Worm (Caenorhabditis elegans): ENCODE measurements around the gene dmsr-14.
A peak's percentile ranks its signal among the peaks of the same experiment; 100 is the strongest.

The dmsr-14 gene

ce11 chrV:6778457-6778856 is 38.6 kb downstream of the dmsr-14 start:
- no peak for TF ChIP-seq tbx-2 (tag; optimal IDR thresholded peaks at IDR 0.05)
- TF ChIP-seq jun-1 (tag; optimal IDR thresholded peaks at IDR 0.05), result no peak
- peak; percentile 36 for TF ChIP-seq nhr-11 (tag; optimal IDR thresholded peaks at IDR 0.05)
- peak; percentile 67 for TF ChIP-seq fkh-8 (tag; optimal IDR thresholded peaks at IDR 0.05)
- no peak for TF ChIP-seq zip-4 (GFP tag; optimal IDR thresholded peaks at IDR 0.05)
- peak; percentile 89 for TF ChIP-seq hlh-4 (tag; optimal IDR thresholded peaks at IDR 0.05)
- TF ChIP-seq alr-1 (tag; optimal IDR thresholded peaks at IDR 0.05; ENCODE audit: borderline replicate concordance), result no peak
- TF ChIP-seq nhr-47 (tag; optimal IDR thresholded peaks at IDR 0.05), result peak; percentile 15
- peak; percentile 59 for TF ChIP-seq nhr-71 (tag; optimal IDR thresholded peaks at IDR 0.05)

- TF ChIP-seq sup-37 (GFP tag; optimal IDR thresholded peaks at IDR 0.05) (no peak), nhr-90 (tag; optimal IDR thresholded peaks at IDR 0.05; ENCODE audit: poor library complexity) (no peak), nhr-47 (tag; optimal IDR thresholded peaks at IDR 0.05) (peak; percentile 30), jun-1 (tag; optimal IDR thresholded peaks at IDR 0.05) (no peak), rnt-1 (tag; optimal IDR thresholded peaks at IDR 0.05) (no peak), mdl-1 (tag; optimal IDR thresholded peaks at IDR 0.05) (no peak), pax-3 (tag; optimal IDR thresholded peaks at IDR 0.05) (no peak), unc-30 (tag; optimal IDR thresholded peaks at IDR 0.05) (no peak), nhr-84 (tag; optimal IDR thresholded peaks at IDR 0.05) (no peak), nhr-71 (tag; optimal IDR thresholded peaks at IDR 0.05) (peak; percentile 17), tbx-2 (tag; optimal IDR thresholded peaks at IDR 0.05) (no peak), fkh-8 (tag; optimal IDR thresholded peaks at IDR 0.05) (peak; percentile 49), ceh-88 (GFP tag; IDR thresholded peaks at IDR 0.05) (no peak), isw-1 (GFP tag; IDR thresholded peaks at IDR 0.05) (no peak)
These were observed 41.4 kb downstream of the dmsr-14 start, which contains the start of gene srh-28 for ce11 chrV:6775708-6776107. TSS of gene srh-28 (minus strand) at chrV:6775808.

- no peak for TF ChIP-seq efl-1 (optimal IDR thresholded peaks at IDR 0.05)
- no peak for TF ChIP-seq efl-1 (GFP tag; optimal IDR thresholded peaks at IDR 0.05 in 1 of 2)
- no peak for TF ChIP-seq C34B4.2 (tag; optimal IDR thresholded peaks at IDR 0.05)
- TF ChIP-seq fkh-10 (GFP tag; optimal IDR thresholded peaks at IDR 0.05), result no peak
These were observed 43.3 kb downstream of the dmsr-14 start, which contains the start of gene ZC404.16 for ce11 chrV:6773735-6774134. TSS of gene ZC404.16 (minus strand) at chrV:6773835.

ce11 chrV:6771645-6772044 is 45.4 kb downstream of the dmsr-14 start, which contains the start of gene srh-30:
TSS of gene srh-30 (minus strand) at chrV:6771745.
- no peak for TF ChIP-seq vab-15 (tag; optimal IDR thresholded peaks at IDR 0.05)

ce11 chrV:6769440-6769839 is 47.6 kb downstream of the dmsr-14 start:
- TF ChIP-seq dpl-1 (GFP tag; optimal IDR thresholded peaks at IDR 0.05) (no peak), rnt-1 (tag; optimal IDR thresholded peaks at IDR 0.05) (peak; percentile 34), skn-1 (tag; optimal IDR thresholded peaks at IDR 0.05) (no peak), dsc-1 (tag; optimal IDR thresholded peaks at IDR 0.05) (peak; percentile 92), xbp-1 (tag; optimal IDR thresholded peaks at IDR 0.05) (no peak), lin-14 (GFP tag; optimal IDR thresholded peaks at IDR 0.05) (peak; percentile 31), snu-23 (GFP tag; optimal IDR thresholded peaks at IDR 0.05) (peak; percentile 21), mab-9 (GFP tag; IDR thresholded peaks at IDR 0.05) (no peak), pag-3 (tag; optimal IDR thresholded peaks at IDR 0.05; ENCODE audit: borderline replicate concordance, insufficient read depth) (no peak), fkh-4 (tag; optimal IDR thresholded peaks at IDR 0.05; ENCODE audit: borderline replicate concordance) (peak; percentile 55)

- TF ChIP-seq nhr-19 (GFP tag; conservative IDR thresholded peaks at IDR 0.05), result peak; percentile 52
- TF ChIP-seq Y116A8C.19 (tag; optimal IDR thresholded peaks at IDR 0.05; ENCODE audit: borderline replicate concordance), result no peak
- peak; percentile 13 for TF ChIP-seq mep-1 (tag; optimal IDR thresholded peaks at IDR 0.05)
- no peak for TF ChIP-seq unc-86 (tag; optimal IDR thresholded peaks at IDR 0.05)
- TF ChIP-seq pqm-1 (tag; optimal IDR thresholded peaks at IDR 0.05), result no peak
- peak; percentile 97 for TF ChIP-seq pag-3 (tag; optimal IDR thresholded peaks at IDR 0.05; ENCODE audit: borderline replicate concordance, insufficient read depth)
- no peak for TF ChIP-seq zip-4 (GFP tag; optimal IDR thresholded peaks at IDR 0.05)
- no peak for TF ChIP-seq aha-1 (tag; optimal IDR thresholded peaks at IDR 0.05)
- peak; percentile 80 for TF ChIP-seq nhr-71 (tag; optimal IDR thresholded peaks at IDR 0.05)
- peak; percentile 83 for TF ChIP-seq lin-14 (GFP tag; optimal IDR thresholded peaks at IDR 0.05)
- TF ChIP-seq lsy-2 (tag; optimal IDR thresholded peaks at IDR 0.05), result peak in 1 of 2 experiments; percentile 28
- peak; percentile 35 for TF ChIP-seq nhr-85 (tag)
- TF ChIP-seq efl-1 (optimal IDR thresholded peaks at IDR 0.05), result no peak
- TF ChIP-seq efl-1 (GFP tag; optimal IDR thresholded peaks at IDR 0.05 in 1 of 2), result peak in 1 of 2 experiments; percentile 11
- no peak for TF ChIP-seq ceh-88 (GFP tag; IDR thresholded peaks at IDR 0.05)
- TF ChIP-seq dsc-1 (tag; optimal IDR thresholded peaks at IDR 0.05), result peak; percentile 63
- TF ChIP-seq dpl-1 (GFP tag; optimal IDR thresholded peaks at IDR 0.05), result no peak
- no peak for TF ChIP-seq nhr-28 (tag; optimal IDR thresholded peaks at IDR 0.05)
- TF ChIP-seq lin-13 (GFP tag; optimal IDR thresholded peaks at IDR 0.05), result no peak
These were observed 48.6 kb downstream of the dmsr-14 start, which contains the start of the genes T25F10.1 and clik-1 for ce11 chrV:6768452-6768929. TSS of gene T25F10.1 (plus strand) at chrV:6768502. TSS of gene clik-1 (minus strand) at chrV:6768732.

All from whole organism, L1 larva.